Fruit fly (Drosophila melanogaster) whole organism, prepupa: ENCODE results near the gene CG3402.
A peak's percentile ranks its signal among the peaks of the same experiment; 100 is the strongest.

Experiments used
- Blimp-1 ChIP-seq: fragments of 200-800 bp; sonication (Bioruptor generic); optimal IDR thresholded peaks from 3 replicates; lab custom pipeline; 2017; ENCODE audit warnings: missing biosample characterization, missing genetic modification characterization, mild to moderate bottlenecking, moderate library complexity, missing genetic modification reagents
- CG10631 ChIP-seq: fragments of 200-800 bp; sonication (Bioruptor generic); optimal IDR thresholded peaks from 2 replicates; lab custom pipeline; 2016; ENCODE audit warnings: missing biosample characterization, missing genetic modification characterization
- CG11294 ChIP-seq: fragments of 200-800 bp; sonication (Bioruptor generic); IDR thresholded peaks from 2 replicates; pipeline ENCODE4 v1.3.6; 2022; ENCODE audit warnings: missing biosample characterization, missing genetic modification characterization
- CG11762 ChIP-seq: fragments of 200-800 bp; sonication (Bioruptor generic); optimal IDR thresholded peaks from 3 replicates; lab custom pipeline; 2016; ENCODE audit warnings: missing biosample characterization, missing genetic modification characterization; ENCODE audit not compliant: insufficient read depth
- CG15336 ChIP-seq: fragments of 200-800 bp; sonication (Bioruptor generic); IDR thresholded peaks from 2 replicates; pipeline ENCODE4 v1.3.6; 2022; ENCODE audit warnings: missing biosample characterization, missing genetic modification characterization
- CG3032 ChIP-seq: fragments of 200-800 bp; optimal IDR thresholded peaks from 2 replicates; lab custom pipeline; 2019; ENCODE audit warnings: missing biosample characterization, mild to moderate bottlenecking, missing genetic modification characterization, moderate library complexity
- CG31627 ChIP-seq: fragments of 200-800 bp; sonication (Bioruptor generic); optimal IDR thresholded peaks from 3 replicates; lab custom pipeline; 2016; ENCODE audit warnings: missing biosample characterization, missing genetic modification characterization
- CG32006 ChIP-seq: fragments of 200-800 bp; sonication (Bioruptor generic); optimal IDR thresholded peaks from 3 replicates; lab custom pipeline; 2017; ENCODE audit warnings: missing biosample characterization, mild to moderate bottlenecking, missing genetic modification characterization
- CG34406 ChIP-seq: fragments of 200-800 bp; sonication (Bioruptor generic); optimal IDR thresholded peaks from 3 replicates; lab custom pipeline; 2016; ENCODE audit warnings: missing biosample characterization, missing genetic modification characterization
- CG6276 ChIP-seq: fragments of 200-800 bp; sonication (Bioruptor generic); optimal IDR thresholded peaks from 2 replicates; lab custom pipeline; 2017; ENCODE audit warnings: missing biosample characterization, mild to moderate bottlenecking, missing genetic modification characterization
- CG6808 ChIP-seq: fragments of 200-800 bp; sonication (Bioruptor generic); optimal IDR thresholded peaks from 3 replicates; lab custom pipeline; 2017; ENCODE audit warnings: missing biosample characterization, missing genetic modification characterization, mild to moderate bottlenecking, moderate library complexity, missing genetic modification reagents
- CG6854 ChIP-seq: fragments of 200-800 bp; sonication (Bioruptor generic); optimal IDR thresholded peaks from 2 replicates; lab custom pipeline; 2017; ENCODE audit warnings: missing biosample characterization, mild to moderate bottlenecking, missing genetic modification characterization
- CG7368 ChIP-seq: fragments of 200-800 bp; sonication (Bioruptor generic); optimal IDR thresholded peaks from 3 replicates; lab custom pipeline; 2016; ENCODE audit warnings: missing biosample characterization, missing genetic modification characterization
- CG8119 ChIP-seq: fragments of 200-800 bp; sonication (Bioruptor generic); IDR thresholded peaks from 3 replicates; pipeline ENCODE4 v1.3.6; 2022; ENCODE audit warnings: missing biosample characterization, missing genetic modification characterization
- CG8319 ChIP-seq: fragments of 200-800 bp; sonication (Bioruptor generic); optimal IDR thresholded peaks from 3 replicates; lab custom pipeline; 2016; ENCODE audit warnings: missing biosample characterization, missing genetic modification characterization
- CG9139 ChIP-seq: fragments of 200-800 bp; sonication (Bioruptor generic); optimal IDR thresholded peaks from 3 replicates; lab custom pipeline; 2017; ENCODE audit warnings: missing biosample characterization, mild to moderate bottlenecking, missing genetic modification characterization
- Eip78C ChIP-seq: fragments of 200-800 bp; sonication (Bioruptor generic); peaks from one replicate; lab custom pipeline; 2016; ENCODE audit warnings: missing biosample characterization, missing genetic modification characterization
- Ets21C ChIP-seq: fragments of 200-800 bp; sonication (Bioruptor generic); optimal IDR thresholded peaks from 3 replicates; lab custom pipeline; 2016; ENCODE audit warnings: missing biosample characterization, missing genetic modification characterization
- Ets96B ChIP-seq: fragments of 200-800 bp; optimal IDR thresholded peaks from 2 replicates; lab custom pipeline; 2019; ENCODE audit warnings: missing biosample characterization, mild to moderate bottlenecking, missing genetic modification characterization, moderate library complexity
- Gug ChIP-seq: fragments of 200-800 bp; sonication (Bioruptor generic); IDR thresholded peaks from 2 replicates; pipeline ENCODE4 v1.3.6; 2022; ENCODE audit warnings: missing biosample characterization, missing genetic modification characterization
- Hr39 ChIP-seq: fragments of 200-800 bp; sonication (Bioruptor generic); optimal IDR thresholded peaks from 2 replicates; lab custom pipeline; 2016; ENCODE audit warnings: missing biosample characterization, missing genetic modification characterization
- OdsH ChIP-seq: fragments of 200-800 bp; sonication (Bioruptor generic); optimal IDR thresholded peaks from 3 replicates; lab custom pipeline; 2016; ENCODE audit warnings: missing biosample characterization, missing genetic modification characterization
- Sox102F ChIP-seq: fragments of 200-800 bp; sonication (Bioruptor generic); optimal IDR thresholded peaks from 2 replicates; lab custom pipeline; 2016; ENCODE audit warnings: missing biosample characterization, mild to moderate bottlenecking, missing genetic modification characterization
- achi ChIP-seq: fragments of 200-800 bp; sonication (Bioruptor generic); optimal IDR thresholded peaks from 3 replicates; lab custom pipeline; 2016; ENCODE audit warnings: missing biosample characterization, missing genetic modification characterization
- cyc ChIP-seq: fragments of 200-800 bp; sonication (Bioruptor generic); optimal IDR thresholded peaks from 3 replicates; lab custom pipeline; 2016; ENCODE audit warnings: missing biosample characterization, missing genetic modification characterization
- dac ChIP-seq: fragments of 200-800 bp; sonication (Bioruptor generic); optimal IDR thresholded peaks from 2 replicates; lab custom pipeline; 2017; ENCODE audit warnings: missing biosample characterization, mild to moderate bottlenecking, missing genetic modification characterization
- dsx ChIP-seq: fragments of 200-800 bp; optimal IDR thresholded peaks from 3 replicates; lab custom pipeline; 2019; ENCODE audit warnings: missing biosample characterization, mild to moderate bottlenecking, missing genetic modification characterization, moderate library complexity; ENCODE audit not compliant: poor library complexity, severe bottlenecking
- esn ChIP-seq: fragments of 200-800 bp; sonication (Bioruptor generic); optimal IDR thresholded peaks from 2 replicates; lab custom pipeline; 2016; ENCODE audit warnings: missing biosample characterization, mild to moderate bottlenecking, missing genetic modification characterization, moderate library complexity
- fd85E ChIP-seq: fragments of 200-800 bp; sonication (Bioruptor generic); optimal IDR thresholded peaks from 3 replicates; lab custom pipeline; 2016; ENCODE audit warnings: missing biosample characterization, missing genetic modification characterization
- lz ChIP-seq: fragments of 200-800 bp; sonication (Bioruptor generic); optimal IDR thresholded peaks from 3 replicates; lab custom pipeline; 2016; ENCODE audit warnings: missing biosample characterization, missing genetic modification characterization
- pdm3 ChIP-seq: fragments of 200-800 bp; sonication (Bioruptor generic); optimal IDR thresholded peaks from 3 replicates; lab custom pipeline; 2016; ENCODE audit warnings: missing biosample characterization, missing genetic modification characterization
- salr ChIP-seq, 2 experiments: fragments of 200-800 bp; sonication (Bioruptor generic); optimal IDR thresholded peaks; 3 replicates each; lab custom pipeline; 2016 to 2018; ENCODE audit warnings: missing biosample characterization in 2 of 2, missing genetic modification characterization in 2 of 2, mild to moderate bottlenecking in 1 of 2
- ss ChIP-seq, 2 experiments: fragments of 200-800 bp; sonication (Bioruptor generic); optimal IDR thresholded peaks; 2 replicates in 1 of 2; 3 replicates in 1 of 2; lab custom pipeline; 2017 to 2018; ENCODE audit warnings: mild to moderate bottlenecking in 2 of 2, missing biosample characterization in 2 of 2, missing genetic modification characterization in 2 of 2, moderate library complexity in 1 of 2
- svp ChIP-seq: fragments of 200-800 bp; sonication (Bioruptor generic); peaks from one replicate; lab custom pipeline; 2016; ENCODE audit warnings: missing biosample characterization, missing genetic modification characterization
- vri ChIP-seq: fragments of 200-800 bp; sonication (Bioruptor generic); optimal IDR thresholded peaks from 3 replicates; lab custom pipeline; 2016; ENCODE audit warnings: missing biosample characterization, mild to moderate bottlenecking, missing genetic modification characterization

Gene CG3402

dm6 chr3L:629353-629915 lies 23.2 kb downstream of the CG3402 start (continued):
- TF ChIP-seq Blimp-1 (GFP tag; lab: Kevin White, UChicago) (no peak), CG8319 (GFP tag; lab: Kevin White, UChicago) (no peak), fd85E (GFP tag; lab: Kevin White, UChicago) (no peak), esn (GFP tag; lab: Kevin White, UChicago) (no peak), CG9139 (GFP tag; lab: Kevin White, UChicago) (no peak), lz (no peak), CG3032 (no peak), CG15336 (GFP tag; lab: Robert Waterston, UW) (0 out of 2 replicates have a peak, but pooled peaks have one; percentile 21), CG7368 (GFP tag; lab: Kevin White, UChicago) (no peak), Hr39 (GFP tag; lab: Kevin White, UChicago) (no peak), CG31627 (GFP tag; lab: Kevin White, UChicago) (no peak), vri (GFP tag; lab: Kevin White, UChicago) (no peak), CG6276 (GFP tag; lab: Kevin White, UChicago) (no peak), svp (GFP tag; lab: Kevin White, UChicago) (no peak), dsx (GFP tag; lab: Kevin White, UChicago) (peak; percentile 23), ss (GFP tag; optimal IDR thresholded peaks at IDR 0.05; lab: Kevin White, UChicago) (peak in 1 of 2 experiments; percentile 66), Ets96B (tag; lab: Kevin White, UChicago) (no peak)
- TF ChIP-seq, all 60 proteins: peak for 7

DNA sequence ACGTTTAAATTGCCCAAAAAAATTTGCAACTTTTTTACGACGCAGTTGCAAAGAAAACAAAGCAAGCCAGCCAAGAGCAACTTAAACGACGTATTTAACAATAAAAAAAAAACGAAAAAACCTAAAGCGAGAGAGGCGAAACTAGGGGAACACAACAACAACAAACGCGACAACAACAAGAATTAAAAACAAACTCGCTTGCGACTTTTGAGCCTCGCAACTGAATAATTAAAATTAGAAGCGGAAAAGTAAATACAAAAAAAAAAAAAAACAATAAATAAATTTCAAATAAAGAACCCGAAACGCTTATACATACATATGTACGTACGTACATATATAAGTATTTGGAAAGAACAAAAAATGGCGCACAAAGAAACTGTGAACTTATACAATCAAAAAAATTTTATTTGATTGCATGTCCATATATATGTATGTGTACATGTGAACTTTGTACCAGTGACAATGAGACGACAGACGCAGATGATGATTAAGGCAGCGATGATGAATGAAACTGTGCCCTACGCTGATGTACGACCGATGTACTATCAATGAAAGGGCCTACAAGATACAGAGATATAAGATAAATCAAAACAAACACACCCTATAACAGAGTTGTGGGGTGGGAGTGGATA lies 23.9 kb downstream of the CG3402 start:
- TF ChIP-seq Hr39 (GFP tag; lab: Kevin White, UChicago) (no peak), OdsH (GFP tag; lab: Kevin White, UChicago) (no peak), CG8119 (GFP tag; lab: Robert Waterston, UW) (no peak), CG11294 (GFP tag; lab: Robert Waterston, UW) (no peak), CG32006 (no peak), CG34406 (GFP tag; lab: Kevin White, UChicago) (no peak), achi (GFP tag; lab: Kevin White, UChicago) (no peak), CG3032 (no peak), Ets21C (GFP tag; lab: Kevin White, UChicago) (no peak), cyc (no peak), pdm3 (GFP tag; lab: Kevin White, UChicago) (no peak), CG6276 (GFP tag; lab: Kevin White, UChicago) (peak; percentile 14), salr (GFP tag; optimal IDR thresholded peaks at IDR 0.05; lab: Kevin White, UChicago) (no peak), CG15336 (GFP tag; lab: Robert Waterston, UW) (no peak), dsx (GFP tag; lab: Kevin White, UChicago) (no peak), fd85E (GFP tag; lab: Kevin White, UChicago) (no peak), Gug (GFP tag; lab: Robert Waterston, UW) (no peak), dac (GFP tag; lab: Kevin White, UChicago) (no peak), esn (GFP tag; lab: Kevin White, UChicago) (no peak), Eip78C (GFP tag; lab: Kevin White, UChicago) (peak; percentile 22), svp (GFP tag; lab: Kevin White, UChicago) (peak; percentile 5), CG11762 (GFP tag; lab: Kevin White, UChicago) (no peak), Sox102F (no peak), CG6854 (GFP tag; lab: Kevin White, UChicago) (peak; percentile 48), CG6808 (GFP tag; lab: Kevin White, UChicago) (peak; percentile 14), CG10631 (no peak)
